Worm (Caenorhabditis elegans) whole organism, mixed stage, embryonic: Measurements from ENCODE around the gene K08F9.1.

Source experiments
- bed-3 ChIP-seq: fragments of 200-800 bp; sonication (Bioruptor generic); optimal IDR thresholded peaks from 3 replicates; lab custom pipeline; 2018; ENCODE audit warnings: mild to moderate bottlenecking, missing genetic modification characterization, moderate library complexity, missing compliant biosample characterization
- elt-1 ChIP-seq: sonication (generic microtip); optimal IDR thresholded peaks from 2 replicates; lab custom pipeline; 2017; ENCODE audit warnings: missing genetic modification characterization, mild to moderate bottlenecking, missing compliant biosample characterization, antibody characterized with exemption, moderate library complexity, borderline replicate concordance; ENCODE audit not compliant: insufficient read depth
- lin-32 ChIP-seq: fragments of 200-800 bp; sonication (Bioruptor generic); optimal IDR thresholded peaks from 2 replicates; lab custom pipeline; 2018; ENCODE audit warnings: mild to moderate bottlenecking, missing genetic modification characterization, missing compliant biosample characterization
- lsy-2 ChIP-seq: fragments of 150-350 bp; optimal IDR thresholded peaks from 2 replicates; lab custom pipeline; 2014; ENCODE audit warnings: missing biosample characterization, missing genetic modification characterization
- nhr-28 ChIP-seq: fragments of 150-350 bp; optimal IDR thresholded peaks from 2 replicates; lab custom pipeline; 2014; ENCODE audit warnings: missing biosample characterization, missing genetic modification characterization
- nhr-76 ChIP-seq: sonication (generic microtip); optimal IDR thresholded peaks from 2 replicates; lab custom pipeline; 2017; ENCODE audit warnings: missing biosample characterization, missing genetic modification characterization
- pha-4 ChIP-seq: fragments of 150-350 bp; optimal IDR thresholded peaks from 2 replicates; lab custom pipeline; 2018; ENCODE audit warnings: missing biosample characterization, missing genetic modification reagents, missing genetic modification characterization
- sptf-1 ChIP-seq: sonication (generic microtip); optimal IDR thresholded peaks from 2 replicates; lab custom pipeline; 2017; ENCODE audit warnings: mild to moderate bottlenecking, missing genetic modification characterization, moderate library complexity, missing compliant biosample characterization
- unc-39 ChIP-seq: fragments of 150-350 bp; optimal IDR thresholded peaks from 2 replicates; lab custom pipeline; 2014; ENCODE audit warnings: missing biosample characterization, missing genetic modification characterization
- unc-62 ChIP-seq: fragments of 150-350 bp; optimal IDR thresholded peaks from 2 replicates; lab custom pipeline; 2014; ENCODE audit warnings: missing biosample characterization, missing genetic modification reagents, missing genetic modification characterization

DNA sequence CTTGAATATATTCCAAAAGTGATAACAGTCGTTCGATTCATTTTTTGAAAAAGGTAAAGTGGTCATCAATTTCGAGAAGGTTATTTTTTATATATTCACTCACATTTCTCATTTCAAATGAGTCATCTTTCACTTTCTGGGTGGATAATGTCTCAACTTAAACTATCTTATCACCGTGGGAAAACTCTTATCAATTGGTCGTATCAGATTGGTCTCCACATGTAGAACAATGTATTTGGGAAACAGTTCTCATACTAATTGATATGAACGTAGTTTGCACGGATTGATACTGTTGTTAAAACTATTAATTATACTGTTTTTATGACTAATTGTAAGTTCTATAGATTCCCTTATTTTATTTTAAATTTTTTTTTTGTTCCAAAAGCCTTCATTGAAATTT is 9.4 kb downstream of the K08F9.1 start:
- no peak for TF ChIP-seq lsy-2 (tag; lab: Kevin White, UChicago)
- no peak for TF ChIP-seq lin-32 (GFP tag; lab: Kevin White, UChicago)
- TF ChIP-seq pha-4: no peak
- TF ChIP-seq sptf-1 (tag; lab: Kevin White, UChicago): no peak
- TF ChIP-seq elt-1 (tag; lab: Kevin White, UChicago): no peak
- no peak for TF ChIP-seq bed-3
- TF ChIP-seq nhr-28: no peak
- TF ChIP-seq unc-62 (GFP tag; lab: Kevin White, UChicago): no peak
- TF ChIP-seq unc-39: no peak
- no peak for TF ChIP-seq nhr-76 (tag; lab: Kevin White, UChicago)
